Worm (Caenorhabditis elegans) whole organism, L1 larva: ENCODE data around the gene cks-1.

Experiments
- fkh-10 ChIP-seq: sonication (generic microtip); optimal IDR thresholded peaks from 2 replicates; lab custom pipeline; 2017; ENCODE audit warnings: missing biosample characterization, missing genetic modification reagents, missing genetic modification characterization
- lin-39 ChIP-seq: fragments of 150-350 bp; optimal IDR thresholded peaks from 2 replicates; lab custom pipeline; 2014; ENCODE audit warnings: missing biosample characterization, missing genetic modification reagents, missing genetic modification characterization
- zag-1 ChIP-seq: fragments of 150-350 bp; optimal IDR thresholded peaks from 2 replicates; lab custom pipeline; 2014; ENCODE audit warnings: missing biosample characterization, missing genetic modification characterization

- TF ChIP-seq zag-1 (tag; lab: Kevin White, UChicago), result no peak
- TF ChIP-seq lin-39, result no peak
- TF ChIP-seq fkh-10, result no peak
Measured at ce11 chrIV:8532024-8532423, 18.3 kb downstream of the cks-1 start.
